Fruit fly (Drosophila melanogaster) whole organism, embryonic: ENCODE results near the gene Ctns.
A peak's percentile ranks its signal among the peaks of the same experiment; 100 is the strongest.

Experiments used
- Atf6 ChIP-seq: fragments of 200-800 bp; sonication (Bioruptor generic); IDR thresholded peaks from 2 replicates; pipeline ENCODE4 v1.3.6; 2022; ENCODE audit warnings: missing biosample characterization, missing genetic modification characterization
- CG10543 ChIP-seq: fragments of 200-800 bp; sonication (Bioruptor generic); optimal IDR thresholded peaks from 3 replicates; lab custom pipeline; 2017; ENCODE audit warnings: missing biosample characterization, mild to moderate bottlenecking, missing genetic modification characterization, moderate library complexity
- CG10959 ChIP-seq: fragments of 200-800 bp; sonication (Bioruptor generic); IDR thresholded peaks from 2 replicates; pipeline ENCODE4 v1.3.6; 2022; ENCODE audit warnings: missing biosample characterization, missing genetic modification characterization
- CG11456 ChIP-seq: fragments of 200-800 bp; sonication (Bioruptor generic); IDR thresholded peaks from 3 replicates; pipeline ENCODE4 v1.3.6; 2022; ENCODE audit warnings: missing biosample characterization, missing genetic modification characterization
- CG11723 ChIP-seq: fragments of 200-800 bp; sonication (Bioruptor generic); optimal IDR thresholded peaks from 2 replicates; lab custom pipeline; 2017; ENCODE audit warnings: missing biosample characterization, mild to moderate bottlenecking, missing genetic modification characterization
- CG12219 ChIP-seq: fragments of 200-800 bp; sonication (Bioruptor generic); optimal IDR thresholded peaks from 3 replicates; lab custom pipeline; 2018; ENCODE audit warnings: missing biosample characterization, mild to moderate bottlenecking, missing genetic modification characterization
- CG14667 ChIP-seq: fragments of 200-800 bp; sonication (Bioruptor generic); IDR thresholded peaks from 2 replicates; pipeline ENCODE4 v1.3.6; 2022; ENCODE audit warnings: missing biosample characterization, missing genetic modification characterization
- CG15514 ChIP-seq: fragments of 200-800 bp; sonication (Bioruptor generic); optimal IDR thresholded peaks from 3 replicates; lab custom pipeline; 2017; ENCODE audit warnings: missing biosample characterization, missing genetic modification characterization, mild to moderate bottlenecking, moderate library complexity, missing genetic modification reagents
- CG17186 ChIP-seq: fragments of 200-800 bp; sonication (Bioruptor generic); optimal IDR thresholded peaks from 3 replicates; lab custom pipeline; 2017; ENCODE audit warnings: missing biosample characterization, missing genetic modification reagents, missing genetic modification characterization
- CG17359 ChIP-seq: fragments of 200-800 bp; sonication (Bioruptor generic); optimal IDR thresholded peaks from 3 replicates; lab custom pipeline; 2018; ENCODE audit warnings: missing biosample characterization, mild to moderate bottlenecking, missing genetic modification characterization, moderate library complexity
- CG34422 ChIP-seq: fragments of 200-800 bp; sonication (Bioruptor generic); IDR thresholded peaks from 3 replicates; pipeline ENCODE4 v1.3.6; 2022; ENCODE audit warnings: missing biosample characterization, missing genetic modification characterization
- CG4360 ChIP-seq: fragments of 200-800 bp; sonication (Bioruptor generic); IDR thresholded peaks from 2 replicates; pipeline ENCODE4 v1.3.6; 2022; ENCODE audit warnings: missing biosample characterization, missing genetic modification characterization
- CG4617 ChIP-seq: fragments of 200-800 bp; sonication (Bioruptor generic); optimal IDR thresholded peaks from 3 replicates; lab custom pipeline; 2016; ENCODE audit warnings: missing biosample characterization, missing genetic modification characterization, borderline replicate concordance
- CG4707 ChIP-seq: fragments of 200-800 bp; sonication (Bioruptor generic); optimal IDR thresholded peaks from 2 replicates; lab custom pipeline; 2018; ENCODE audit warnings: missing biosample characterization, mild to moderate bottlenecking, missing genetic modification characterization, moderate library complexity
- CG7786 ChIP-seq: fragments of 200-800 bp; sonication (Bioruptor generic); optimal IDR thresholded peaks from 2 replicates; lab custom pipeline; 2016; ENCODE audit warnings: missing biosample characterization, missing genetic modification characterization
- CTCF ChIP-seq: fragments of 200-800 bp; sonication (Bioruptor generic); optimal IDR thresholded peaks from 2 replicates; lab custom pipeline; 2017; ENCODE audit warnings: missing biosample characterization, mild to moderate bottlenecking, missing genetic modification characterization, moderate library complexity
- Dip3 ChIP-seq: fragments of 200-800 bp; sonication (Bioruptor generic); optimal IDR thresholded peaks from 3 replicates; lab custom pipeline; 2016; ENCODE audit warnings: missing biosample characterization, missing genetic modification characterization
- Eip74EF ChIP-seq, 2 experiments: fragments of 200-800 bp in 1 of 2; fragments of >200 bp in 1 of 2; sonication (Bioruptor generic) in 1 of 2; optimal IDR thresholded peaks; 2 replicates each; lab custom pipeline; 2017 to 2019; ENCODE audit warnings: missing biosample characterization in 2 of 2, missing genetic modification characterization in 2 of 2, mild to moderate bottlenecking in 1 of 2, moderate library complexity in 1 of 2
- Fer2 ChIP-seq: fragments of 200-800 bp; sonication (Bioruptor generic); optimal IDR thresholded peaks from 2 replicates; lab custom pipeline; 2018; ENCODE audit warnings: missing biosample characterization, mild to moderate bottlenecking, missing genetic modification characterization, moderate library complexity
- Gsc ChIP-seq: fragments of 200-800 bp; sonication (Bioruptor generic); IDR thresholded peaks from 2 replicates; pipeline ENCODE4 v1.3.6; 2022; ENCODE audit warnings: missing biosample characterization, missing genetic modification characterization
- H2.0 ChIP-seq: fragments of 200-800 bp; sonication (Bioruptor generic); IDR thresholded peaks from 2 replicates; pipeline ENCODE4 v1.3.6; 2022; ENCODE audit warnings: missing biosample characterization, missing genetic modification characterization
- Hsf ChIP-seq: fragments of 200-800 bp; sonication (Bioruptor generic); optimal IDR thresholded peaks from 3 replicates; lab custom pipeline; 2016; ENCODE audit warnings: missing biosample characterization, missing genetic modification characterization
- Jarid2 ChIP-seq: fragments of 200-800 bp; sonication (Bioruptor generic); optimal IDR thresholded peaks from 3 replicates; lab custom pipeline; 2017; ENCODE audit warnings: mild to moderate bottlenecking, missing biosample characterization, missing genetic modification reagents, missing genetic modification characterization
- Max ChIP-seq: fragments of 200-800 bp; sonication (Bioruptor generic); optimal IDR thresholded peaks from 2 replicates; lab custom pipeline; 2016; ENCODE audit warnings: missing biosample characterization, mild to moderate bottlenecking, missing genetic modification characterization
- Med ChIP-seq: fragments of 200-800 bp; sonication (Bioruptor generic); peaks from one replicate; lab custom pipeline; 2016; ENCODE audit warnings: missing biosample characterization, missing genetic modification characterization, mild to moderate bottlenecking, inconsistent platforms, moderate library complexity
- NK7.1 ChIP-seq: fragments of 200-800 bp; sonication (Bioruptor generic); optimal IDR thresholded peaks from 3 replicates; lab custom pipeline; 2016; ENCODE audit warnings: missing biosample characterization, missing genetic modification characterization
- PHDP ChIP-seq: fragments of 200-800 bp; sonication (Bioruptor generic); optimal IDR thresholded peaks from 3 replicates; lab custom pipeline; 2018; ENCODE audit warnings: missing biosample characterization, mild to moderate bottlenecking, missing genetic modification characterization, moderate library complexity
- YL-1 ChIP-seq: fragments of 200-800 bp; sonication (Bioruptor generic); optimal IDR thresholded peaks from 3 replicates; lab custom pipeline; 2017; ENCODE audit warnings: missing biosample characterization, mild to moderate bottlenecking, missing genetic modification characterization
- crc ChIP-seq: fragments of 200-800 bp; sonication (Bioruptor generic); optimal IDR thresholded peaks from 2 replicates; lab custom pipeline; 2016; ENCODE audit warnings: missing biosample characterization, missing genetic modification characterization
- crp ChIP-seq, 2 experiments: fragments of 200-800 bp; sonication (Bioruptor generic); optimal IDR thresholded peaks; 2 replicates in 1 of 2; 3 replicates in 1 of 2; lab custom pipeline; 2017; ENCODE audit warnings: missing biosample characterization in 2 of 2, missing genetic modification characterization in 2 of 2, mild to moderate bottlenecking in 1 of 2, moderate library complexity in 1 of 2
- fru ChIP-seq: fragments of >200 bp; optimal IDR thresholded peaks from 2 replicates; lab custom pipeline; 2017
- ftz-f1 ChIP-seq: fragments of 200-800 bp; sonication (Bioruptor generic); optimal IDR thresholded peaks from 2 replicates; lab custom pipeline; 2016; ENCODE audit warnings: missing biosample characterization, missing genetic modification characterization
- fu2 ChIP-seq: fragments of 200-800 bp; sonication (Bioruptor generic); optimal IDR thresholded peaks from 2 replicates; lab custom pipeline; 2016; ENCODE audit warnings: missing biosample characterization, missing genetic modification characterization
- grn ChIP-seq: fragments of 200-800 bp; sonication (Bioruptor generic); optimal IDR thresholded peaks from 3 replicates; lab custom pipeline; 2017; ENCODE audit warnings: missing biosample characterization, missing genetic modification characterization
- hkb ChIP-seq, 2 experiments: fragments of 200-800 bp in 1 of 2; fragments of >200 bp in 1 of 2; sonication (Bioruptor generic) in 1 of 2; IDR thresholded peaks in 1 of 2; optimal IDR thresholded peaks in 1 of 2; 2 replicates each; pipeline versions ENCODE4 v1.3.6 to Lab custom; 2017 to 2022; ENCODE audit warnings: missing biosample characterization in 1 of 2, missing genetic modification characterization in 1 of 2
- lmd ChIP-seq: fragments of 200-800 bp; sonication (Bioruptor generic); IDR thresholded peaks from 2 replicates; pipeline ENCODE4 v1.3.6; 2022; ENCODE audit warnings: missing biosample characterization, missing genetic modification characterization
- lov ChIP-seq, 2 experiments: fragments of 200-800 bp in 1 of 2; fragments of >200 bp in 1 of 2; sonication (Bioruptor generic) in 1 of 2; IDR thresholded peaks in 1 of 2; optimal IDR thresholded peaks in 1 of 2; 2 replicates in 1 of 2; 3 replicates in 1 of 2; pipeline versions ENCODE4 v1.3.6 to Lab custom; 2017 to 2022; ENCODE audit warnings: missing biosample characterization in 1 of 2, missing genetic modification characterization in 1 of 2
- mam ChIP-seq: fragments of 200-800 bp; sonication (Bioruptor generic); optimal IDR thresholded peaks from 3 replicates; lab custom pipeline; 2016; ENCODE audit warnings: missing biosample characterization, missing genetic modification characterization
- psq ChIP-seq: fragments of 200-800 bp; sonication (Bioruptor generic); optimal IDR thresholded peaks from 2 replicates; lab custom pipeline; 2017; ENCODE audit warnings: missing biosample characterization, missing genetic modification characterization
- pum ChIP-seq: fragments of 200-800 bp; sonication (Bioruptor generic); optimal IDR thresholded peaks from 2 replicates; lab custom pipeline; 2016; ENCODE audit warnings: missing biosample characterization, missing genetic modification characterization
- sens ChIP-seq: fragments of 200-800 bp; sonication (Bioruptor generic); peaks from one replicate; lab custom pipeline; 2016; ENCODE audit warnings: missing biosample characterization, missing genetic modification characterization
- sob ChIP-seq: fragments of 200-800 bp; sonication (Bioruptor generic); IDR thresholded peaks from 2 replicates; pipeline ENCODE4 v1.3.6; 2022; ENCODE audit warnings: missing biosample characterization, missing genetic modification characterization
- sug ChIP-seq: fragments of 200-800 bp; optimal IDR thresholded peaks from 2 replicates; lab custom pipeline; 2019; ENCODE audit warnings: missing biosample characterization, mild to moderate bottlenecking, missing genetic modification characterization, moderate library complexity
- tna ChIP-seq: fragments of 200-800 bp; sonication (Bioruptor generic); IDR thresholded peaks from 2 replicates; pipeline ENCODE4 v1.3.6; 2022; ENCODE audit warnings: missing biosample characterization, missing genetic modification characterization; ENCODE audit not compliant: partially characterized antibody
- tup ChIP-seq: fragments of 200-800 bp; sonication (Bioruptor generic); optimal IDR thresholded peaks from 2 replicates; lab custom pipeline; 2016; ENCODE audit warnings: missing biosample characterization, mild to moderate bottlenecking, missing genetic modification characterization, moderate library complexity
- vvl ChIP-seq: fragments of 200-800 bp; sonication (Bioruptor generic); IDR thresholded peaks from 2 replicates; pipeline ENCODE4 v1.3.6; 2022; ENCODE audit warnings: missing biosample characterization, missing genetic modification characterization

The Ctns gene

dm6 chr3R:23010406-23010805, 48.4 kb downstream of the Ctns start, which contains the start of gene CG34375 (continued):
- no peak for TF ChIP-seq crc
- no peak for TF ChIP-seq NK7.1 (GFP tag; lab: Kevin White, UChicago)
- no peak for TF ChIP-seq tup (GFP tag; lab: Kevin White, UChicago)
- no peak for TF ChIP-seq CG4360 (GFP tag; lab: Robert Waterston, UW)
- peak; percentile 89 for TF ChIP-seq CTCF (GFP tag; lab: Kevin White, UChicago)
- 0 out of 3 replicates have a peak, but pooled peaks have one; percentile 46 for TF ChIP-seq CG34422
- no peak for TF ChIP-seq fu2
- peak; percentile 79 for TF ChIP-seq Med (GFP tag; lab: Kevin White, UChicago)
- no peak for TF ChIP-seq Max
- peak; percentile 4 for TF ChIP-seq CG17359 (tag; lab: Kevin White, UChicago)
- TF ChIP-seq Gsc (GFP tag; lab: Robert Waterston, UW) = no peak
- TF ChIP-seq tna (GFP tag; lab: Robert Waterston, UW) = no peak
- TF ChIP-seq PHDP = no peak
- no peak for TF ChIP-seq pum (GFP tag; lab: Kevin White, UChicago)
- no peak for TF ChIP-seq sug
- no peak for TF ChIP-seq CG4617 (GFP tag; lab: Kevin White, UChicago)
- no peak for TF ChIP-seq mam
- TF ChIP-seq CG17186 (GFP tag; lab: Kevin White, UChicago) = no peak
- TF ChIP-seq CG12219 (GFP tag; lab: Kevin White, UChicago) = no peak
- no peak for TF ChIP-seq Dip3
- TF ChIP-seq CG14667 (GFP tag; lab: Robert Waterston, UW) = no peak
- TF ChIP-seq crp (GFP tag; optimal IDR thresholded peaks at IDR 0.05; lab: Kevin White, UChicago) = peak in 1 of 2 experiments; percentile 57
- TF ChIP-seq vvl (GFP tag; lab: Robert Waterston, UW) = peak; percentile 25; the same call in 1 of the 2 replicates
- TF ChIP-seq hkb (optimal IDR thresholded peaks at IDR 0.05; lab: Kevin White, UChicago) = no peak
- TF ChIP-seq hkb (GFP tag; IDR thresholded peaks at IDR 0.05; lab: Robert Waterston, UW) = no peak
- TF ChIP-seq Fer2 = no peak
- peak; percentile 19; the same call in 1 of the 3 replicates for TF ChIP-seq CG11456 (GFP tag; lab: Robert Waterston, UW)
- no peak for TF ChIP-seq CG10543
- TF ChIP-seq Jarid2 (GFP tag; lab: Kevin White, UChicago) = peak; percentile 28
- no peak for TF ChIP-seq H2.0 (GFP tag; lab: Robert Waterston, UW)
- no peak for TF ChIP-seq psq (GFP tag; lab: Kevin White, UChicago)
- TF ChIP-seq lmd (GFP tag; lab: Robert Waterston, UW) = no peak; the same call in 1 of the 2 replicates
- no peak for TF ChIP-seq CG4707 (GFP tag; lab: Kevin White, UChicago)
- TF ChIP-seq ftz-f1 = peak; percentile 17
- TF ChIP-seq Eip74EF (GFP tag; optimal IDR thresholded peaks at IDR 0.05; lab: Kevin White, UChicago) = peak in 1 of 2 experiments; percentile 17
- no peak for TF ChIP-seq CG15514 (GFP tag; lab: Kevin White, UChicago)
- TF ChIP-seq sob (GFP tag; lab: Robert Waterston, UW) = 0 out of 2 replicates have a peak, but pooled peaks have one; percentile 5
- TF ChIP-seq YL-1 = no peak
- TF ChIP-seq sens (GFP tag; lab: Kevin White, UChicago) = peak; percentile 12
- no peak for TF ChIP-seq CG10959 (GFP tag; lab: Robert Waterston, UW)
- no peak for TF ChIP-seq CG11723 (GFP tag; lab: Kevin White, UChicago)
- no peak for TF ChIP-seq Hsf (GFP tag; lab: Kevin White, UChicago)
- TF ChIP-seq lov (optimal IDR thresholded peaks at IDR 0.05; lab: Kevin White, UChicago) = no peak
- TF ChIP-seq lov (GFP tag; IDR thresholded peaks at IDR 0.05; lab: Robert Waterston, UW) = no peak
- TF ChIP-seq grn = peak; percentile 21
- no peak for TF ChIP-seq Atf6 (GFP tag; lab: Robert Waterston, UW)
- TF ChIP-seq fru (lab: Kevin White, UChicago) = no peak
- no peak for TF ChIP-seq CG7786 (GFP tag; lab: Kevin White, UChicago)
